Worm (Caenorhabditis elegans) whole organism, mixed stage, embryonic: ENCODE measurements around the gene chil-18.

Experiments used
- bed-3 ChIP-seq: fragments of 200-800 bp; sonication (Bioruptor generic); optimal IDR thresholded peaks from 3 replicates; lab custom pipeline; 2018; ENCODE audit warnings: mild to moderate bottlenecking, missing genetic modification characterization, moderate library complexity, missing compliant biosample characterization
- blmp-1 ChIP-seq: fragments of 150-350 bp; optimal IDR thresholded peaks from 2 replicates; lab custom pipeline; 2014; ENCODE audit warnings: missing biosample characterization, missing genetic modification characterization
- ces-1 ChIP-seq: fragments of 150-350 bp; optimal IDR thresholded peaks from 2 replicates; lab custom pipeline; 2014; ENCODE audit warnings: missing biosample characterization, missing genetic modification reagents, missing genetic modification characterization
- elt-3 ChIP-seq: fragments of 150-350 bp; optimal IDR thresholded peaks from 2 replicates; lab custom pipeline; 2014; ENCODE audit warnings: missing biosample characterization, missing genetic modification characterization
- hlh-1 ChIP-seq: fragments of 150-350 bp; optimal IDR thresholded peaks from 2 replicates; lab custom pipeline; 2014; ENCODE audit warnings: missing biosample characterization, missing genetic modification reagents, missing genetic modification characterization
- nhr-12 ChIP-seq: fragments of 150-350 bp; optimal IDR thresholded peaks from 2 replicates; lab custom pipeline; 2014; ENCODE audit warnings: missing biosample characterization, missing genetic modification characterization
- nhr-76 ChIP-seq: sonication (generic microtip); optimal IDR thresholded peaks from 2 replicates; lab custom pipeline; 2017; ENCODE audit warnings: missing biosample characterization, missing genetic modification characterization
- pha-4 ChIP-seq: fragments of 150-350 bp; optimal IDR thresholded peaks from 2 replicates; lab custom pipeline; 2018; ENCODE audit warnings: missing biosample characterization, missing genetic modification reagents, missing genetic modification characterization

The chil-18 gene

DNA sequence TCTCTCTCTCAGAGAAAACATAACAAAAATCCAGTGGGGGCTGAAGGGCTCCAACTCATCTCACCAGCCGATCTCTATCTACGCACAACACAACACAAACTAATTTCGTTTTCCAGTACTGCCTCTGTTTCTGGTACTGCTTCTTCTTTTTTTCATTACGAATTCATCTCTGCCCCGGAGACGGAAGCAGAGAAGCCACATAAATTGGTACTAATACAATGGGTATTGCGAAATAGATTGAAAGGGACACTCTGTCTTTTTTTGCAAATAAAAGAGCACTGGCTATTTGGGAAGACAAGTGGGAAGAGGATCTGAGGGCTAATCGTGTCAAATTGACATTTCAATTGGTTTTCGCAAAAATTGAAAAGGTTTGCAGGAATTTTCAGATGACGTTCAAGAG is 49.2 kb downstream of the chil-18 start:
- TF ChIP-seq bed-3 (GFP tag; lab: Kevin White, UChicago) = no peak
- TF ChIP-seq pha-4 = no peak
- peak; percentile 89 for TF ChIP-seq ces-1 (GFP tag; lab: Kevin White, UChicago)
- TF ChIP-seq, all 35 proteins: peak for 1

DNA sequence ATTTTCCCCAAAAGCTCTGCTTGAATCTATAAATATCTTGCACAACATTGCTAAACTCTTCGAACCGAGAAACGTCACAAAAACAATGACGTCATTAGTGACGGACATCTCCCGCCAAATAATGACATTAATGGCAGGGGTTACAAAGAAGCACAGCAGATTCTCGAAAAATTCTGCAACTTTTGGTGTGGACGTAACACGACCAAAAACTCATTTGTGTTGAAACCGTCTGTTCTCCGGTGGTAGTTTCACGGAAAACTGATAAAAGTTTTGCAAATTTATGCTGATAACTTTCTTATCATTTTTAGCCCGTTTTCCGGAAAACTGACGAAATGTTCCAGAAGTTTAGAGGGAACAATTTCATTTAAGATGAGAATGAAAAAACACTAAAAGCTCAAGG is 50.5 kb downstream of the chil-18 start:
- peak; percentile 24 for TF ChIP-seq ces-1 (GFP tag; lab: Kevin White, UChicago)
- no peak for TF ChIP-seq nhr-76 (tag; lab: Kevin White, UChicago)
- TF ChIP-seq pha-4 = no peak
- TF ChIP-seq blmp-1 (tag; lab: Kevin White, UChicago) = no peak
- TF ChIP-seq hlh-1 (tag; lab: Kevin White, UChicago) = no peak
- TF ChIP-seq elt-3 = no peak
- no peak for TF ChIP-seq nhr-12 (tag; lab: Kevin White, UChicago)
